Worm (Caenorhabditis elegans): ENCODE measurements around the gene R02F11.11.

R02F11.11 gene

DNA sequence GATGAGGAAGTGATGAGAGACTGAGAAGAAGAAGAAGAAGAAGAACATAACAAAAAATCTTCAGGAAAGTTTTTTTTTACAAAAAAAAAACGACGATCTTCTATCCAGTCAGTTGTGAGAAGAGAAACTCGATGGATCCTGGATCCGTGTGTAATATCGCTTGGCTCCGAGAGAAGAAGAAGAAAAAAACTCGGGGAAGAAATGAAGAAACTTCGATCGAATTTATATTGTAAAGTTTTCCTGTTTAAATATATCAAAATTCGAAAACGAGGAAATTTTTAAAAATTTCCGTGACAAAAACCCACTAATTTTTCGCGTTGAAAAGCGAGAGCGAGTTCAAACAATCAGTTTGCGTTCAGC lies 31.6 kb downstream of the R02F11.11 start, which contains the start of gene adss-1:
adss-1 (minus strand) TSS at position 101 of the 360 bp plus-strand sequence.
- TF ChIP-seq atf-7 (tag; optimal IDR thresholded peaks at IDR 0.05) (no peak), ztf-28 (GFP tag; IDR thresholded peaks at IDR 0.05) (no peak), lin-35 (GFP tag; optimal IDR thresholded peaks at IDR 0.05) (no peak), lag-1 (GFP tag; IDR thresholded peaks at IDR 0.05) (no peak), lin-54 (GFP tag; optimal IDR thresholded peaks at IDR 0.05) (no peak)

DNA sequence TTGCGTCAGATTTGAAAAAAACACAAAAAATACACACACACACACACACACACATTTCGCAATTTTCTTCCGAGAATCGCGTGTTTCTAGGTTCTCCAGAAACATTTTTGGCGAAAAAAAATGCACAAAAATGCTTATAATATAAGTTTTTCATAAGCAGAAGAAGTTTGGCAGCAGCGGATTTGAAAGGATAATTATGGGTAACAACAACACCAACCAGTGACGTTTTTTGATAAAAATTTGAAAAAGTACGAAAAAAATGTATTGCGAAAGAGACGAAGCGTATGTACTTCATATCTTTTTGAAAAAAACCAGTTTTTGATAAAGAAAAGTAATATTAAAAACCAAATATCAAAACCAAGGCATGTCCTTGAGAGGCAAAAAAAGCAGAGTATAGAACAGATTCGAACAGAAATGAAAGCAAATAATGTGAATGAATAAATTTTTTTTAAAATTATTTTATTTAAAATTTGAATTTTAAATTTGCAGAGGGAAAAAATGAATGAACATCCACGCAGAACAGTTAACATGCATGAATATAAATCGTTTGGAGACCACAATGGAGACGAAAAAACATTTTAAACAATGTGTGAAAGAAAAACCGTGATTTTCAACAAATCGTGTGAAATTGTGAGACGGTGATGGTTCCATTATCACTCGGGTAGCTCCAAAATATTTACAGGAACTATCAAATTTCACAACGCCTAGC lies 32.2 kb downstream of the R02F11.11 start:
- TF ChIP-seq Y79H2A.3 (GFP tag; conservative IDR thresholded peaks at IDR 0.05), result no peak
- no peak for TF ChIP-seq dox-1 (GFP tag; IDR thresholded peaks at IDR 0.05)
- TF ChIP-seq bed-2 (GFP tag; IDR thresholded peaks at IDR 0.05), result no peak
- no peak for TF ChIP-seq egl-18 (GFP tag; IDR thresholded peaks at IDR 0.05)
- TF ChIP-seq ceh-91 (GFP tag; IDR thresholded peaks at IDR 0.05), result no peak
- TF ChIP-seq F23B12.7 (tag; optimal IDR thresholded peaks at IDR 0.05; ENCODE audit: insufficient read depth), result no peak
- TF ChIP-seq lin-54 (GFP tag; optimal IDR thresholded peaks at IDR 0.05), result peak; percentile 54
- no peak for TF ChIP-seq lag-1 (GFP tag; IDR thresholded peaks at IDR 0.05)
- no peak for TF ChIP-seq hmg-20 (GFP tag; IDR thresholded peaks at IDR 0.05)
- TF ChIP-seq zim-3 (tag; optimal IDR thresholded peaks at IDR 0.05), result peak; percentile 84
- TF ChIP-seq mxl-1 (tag; optimal IDR thresholded peaks at IDR 0.05), result no peak
- no peak for TF ChIP-seq C17E4.6 (GFP tag; IDR thresholded peaks at IDR 0.05)
- peak; percentile 46; the same call in 1 of the 2 replicates for TF ChIP-seq aptf-3 (GFP tag; IDR thresholded peaks at IDR 0.05)
- TF ChIP-seq dpff-1 (tag; optimal IDR thresholded peaks at IDR 0.05), result peak; percentile 85
- no peak for TF ChIP-seq let-526 (GFP tag; IDR thresholded peaks at IDR 0.05)
- peak; percentile 1 for TF ChIP-seq lsl-1 (GFP tag; optimal IDR thresholded peaks at IDR 0.05)
- TF ChIP-seq ets-4 (GFP tag; optimal IDR thresholded peaks at IDR 0.05), result no peak
- 0 out of 2 replicates have a peak, but pooled peaks have one; percentile 1 for TF ChIP-seq madf-3 (GFP tag; IDR thresholded peaks at IDR 0.05)
- TF ChIP-seq ekl-4 (GFP tag; IDR thresholded peaks at IDR 0.05), result peak; percentile 7; the same call in 1 of the 2 replicates
- TF ChIP-seq unc-62 (GFP tag; optimal IDR thresholded peaks at IDR 0.05), result no peak
- 0 out of 2 replicates have a peak, but pooled peaks have one; percentile 36 for TF ChIP-seq ceh-40 (GFP tag; IDR thresholded peaks at IDR 0.05)
- no peak for TF ChIP-seq ztf-6 (GFP tag; IDR thresholded peaks at IDR 0.05)
- TF ChIP-seq rcor-1 (GFP tag; IDR thresholded peaks at IDR 0.05), result no peak
- TF ChIP-seq repo-1 (tag; optimal IDR thresholded peaks at IDR 0.05), result peak; percentile 89
- TF ChIP-seq efl-1 (GFP tag; optimal IDR thresholded peaks at IDR 0.05), result no peak
- no peak for TF ChIP-seq snpc-1.3 (tag; optimal IDR thresholded peaks at IDR 0.05; ENCODE audit: insufficient read depth)
- TF ChIP-seq cebp-1 (GFP tag; IDR thresholded peaks at IDR 0.05), result peak; percentile 80
- TF ChIP-seq cebp-1 (tag; optimal IDR thresholded peaks at IDR 0.05), result peak; percentile 96
- peak; percentile 32 for TF ChIP-seq B0261.1 (tag; optimal IDR thresholded peaks at IDR 0.05)
- TF ChIP-seq xnd-1 (tag; optimal IDR thresholded peaks at IDR 0.05), result peak; percentile 34
- no peak for TF ChIP-seq egl-44 (GFP tag; IDR thresholded peaks at IDR 0.05)
- TF ChIP-seq somi-1 (GFP tag; optimal IDR thresholded peaks at IDR 0.05), result peak; percentile 57
- peak; percentile 92 for TF ChIP-seq ztf-26 (tag; optimal IDR thresholded peaks at IDR 0.05)
- no peak for TF ChIP-seq B0035.1 (tag; optimal IDR thresholded peaks at IDR 0.05)
- TF ChIP-seq athp-1 (tag; optimal IDR thresholded peaks at IDR 0.05), result peak; percentile 91
- TF ChIP-seq ztf-25 (GFP tag; IDR thresholded peaks at IDR 0.05), result no peak
- TF ChIP-seq snpc-3.4 (tag; optimal IDR thresholded peaks at IDR 0.05), result no peak
- no peak for TF ChIP-seq nhr-80 (tag; optimal IDR thresholded peaks at IDR 0.05)
- no peak for TF ChIP-seq B0019.2 (GFP tag; conservative IDR thresholded peaks at IDR 0.05)
- no peak for TF ChIP-seq F22D6.2 (tag; optimal IDR thresholded peaks at IDR 0.05)
- TF ChIP-seq mes-4 (tag; optimal IDR thresholded peaks at IDR 0.05), result no peak
- TF ChIP-seq die-1 (tag; optimal IDR thresholded peaks at IDR 0.05), result peak; percentile 43
- TF ChIP-seq attf-3 (GFP tag; conservative IDR thresholded peaks at IDR 0.05), result no peak
